Worm (Caenorhabditis elegans) whole organism, L1 larva: ENCODE measurements around the gene suex-2.
A peak's percentile ranks its signal among the peaks of the same experiment; 100 is the strongest.

Source experiments
- Y116A8C.19 ChIP-seq: sonication (generic microtip); optimal IDR thresholded peaks from 2 replicates; lab custom pipeline; 2016; ENCODE audit warnings: missing compliant biosample characterization, missing genetic modification characterization, borderline replicate concordance
- blmp-1 ChIP-seq: fragments of 150-350 bp; optimal IDR thresholded peaks from 2 replicates; lab custom pipeline; 2014; ENCODE audit warnings: missing biosample characterization, missing genetic modification characterization
- ceh-82 ChIP-seq, 3 experiments: fragments of 150-350 bp in 1 of 3; sonication (generic microtip) in 2 of 3; optimal IDR thresholded peaks; 2 replicates each; lab custom pipeline; 2014 to 2017; ENCODE audit warnings: missing biosample characterization in 3 of 3, missing genetic modification characterization in 3 of 3
- dsc-1 ChIP-seq: sonication (generic microtip); optimal IDR thresholded peaks from 2 replicates; lab custom pipeline; 2016; ENCODE audit warnings: mild to moderate bottlenecking, missing genetic modification characterization, missing compliant biosample characterization
- efl-1 ChIP-seq, 4 experiments: fragments of 150-350 bp; optimal IDR thresholded peaks in 3 of 4; peaks in 1 of 4; 1 replicate in 1 of 4; 2 replicates in 3 of 4; lab custom pipeline; 2014; ENCODE audit warnings: missing biosample characterization in 2 of 4, missing genetic modification characterization in 2 of 4, missing genetic modification reagents in 2 of 4
- efl-3 ChIP-seq: fragments of 200-800 bp; sonication (Bioruptor generic); optimal IDR thresholded peaks from 2 replicates; lab custom pipeline; 2018; ENCODE audit warnings: mild to moderate bottlenecking, missing genetic modification characterization, missing compliant biosample characterization
- egl-13 ChIP-seq: sonication (generic microtip); optimal IDR thresholded peaks from 2 replicates; lab custom pipeline; 2016; ENCODE audit warnings: missing genotype, missing genetic modification reagents, missing genetic modification characterization, missing compliant biosample characterization
- fkh-10 ChIP-seq: sonication (generic microtip); optimal IDR thresholded peaks from 2 replicates; lab custom pipeline; 2017; ENCODE audit warnings: missing biosample characterization, missing genetic modification reagents, missing genetic modification characterization
- fkh-4 ChIP-seq: sonication (generic microtip); optimal IDR thresholded peaks from 2 replicates; lab custom pipeline; 2016; ENCODE audit warnings: missing compliant biosample characterization, missing genetic modification characterization, borderline replicate concordance
- fkh-8 ChIP-seq: sonication (generic microtip); optimal IDR thresholded peaks from 2 replicates; lab custom pipeline; 2016; ENCODE audit warnings: mild to moderate bottlenecking, missing genetic modification characterization, missing compliant biosample characterization
- fos-1 ChIP-seq: fragments of 150-350 bp; optimal IDR thresholded peaks from 2 replicates; lab custom pipeline; 2014; ENCODE audit warnings: missing biosample characterization, missing genetic modification characterization
- grh-1 ChIP-seq: fragments of 200-800 bp; sonication (Bioruptor generic); IDR thresholded peaks from 2 replicates; pipeline ENCODE4 v1.3.6; 2022; ENCODE audit warnings: missing genetic modification reagents, missing genetic modification characterization, missing compliant biosample characterization
- hpl-2 ChIP-seq: fragments of 150-350 bp; optimal IDR thresholded peaks from 2 replicates; lab custom pipeline; 2014; ENCODE audit warnings: missing biosample characterization, missing genetic modification reagents, missing genetic modification characterization
- jun-1 ChIP-seq: fragments of 150-350 bp; optimal IDR thresholded peaks from 2 replicates; lab custom pipeline; 2014; ENCODE audit warnings: missing biosample characterization, missing genetic modification reagents, missing genetic modification characterization
- lin-13 ChIP-seq: fragments of 150-350 bp; optimal IDR thresholded peaks from 2 replicates; lab custom pipeline; 2014; ENCODE audit warnings: missing biosample characterization, missing genetic modification reagents, missing genetic modification characterization
- lin-14 ChIP-seq: fragments of 200-800 bp; sonication (Bioruptor generic); optimal IDR thresholded peaks from 2 replicates; lab custom pipeline; 2018; ENCODE audit warnings: mild to moderate bottlenecking, missing genetic modification characterization, moderate library complexity, missing compliant biosample characterization
- lir-3 ChIP-seq: sonication (generic microtip); optimal IDR thresholded peaks from 2 replicates; lab custom pipeline; 2016; ENCODE audit warnings: mild to moderate bottlenecking, missing genetic modification characterization, moderate library complexity, missing compliant biosample characterization; ENCODE audit not compliant: poor library complexity
- lsy-2 ChIP-seq, 2 experiments: fragments of 150-350 bp; optimal IDR thresholded peaks; 2 replicates each; lab custom pipeline; 2014; ENCODE audit warnings: missing biosample characterization in 2 of 2, missing genetic modification characterization in 2 of 2
- nhr-19 ChIP-seq: fragments of 200-800 bp; sonication (Bioruptor generic); conservative IDR thresholded peaks from 2 replicates; pipeline ENCODE4 v1.3.6; 2022; ENCODE audit warnings: missing genetic modification characterization, missing compliant biosample characterization
- nhr-20 ChIP-seq: sonication (generic microtip); optimal IDR thresholded peaks from 2 replicates; lab custom pipeline; 2016; ENCODE audit warnings: mild to moderate bottlenecking, missing genetic modification characterization, missing compliant biosample characterization
- nhr-47 ChIP-seq: sonication (generic microtip); optimal IDR thresholded peaks from 2 replicates; lab custom pipeline; 2016; ENCODE audit warnings: mild to moderate bottlenecking, missing genetic modification characterization, moderate library complexity, missing compliant biosample characterization
- nhr-71 ChIP-seq: sonication (generic microtip); optimal IDR thresholded peaks from 2 replicates; lab custom pipeline; 2016; ENCODE audit warnings: mild to moderate bottlenecking, missing genetic modification characterization, moderate library complexity, missing compliant biosample characterization
- nhr-77 ChIP-seq: fragments of 150-350 bp; optimal IDR thresholded peaks from 2 replicates; lab custom pipeline; 2014; ENCODE audit warnings: missing biosample characterization, missing genetic modification characterization
- nhr-85 ChIP-seq: sonication (generic microtip); peaks from one replicate; lab custom pipeline; 2016; ENCODE audit warnings: missing genetic modification characterization, inconsistent platforms, missing compliant biosample characterization
- nhr-90 ChIP-seq: sonication (generic microtip); optimal IDR thresholded peaks from 2 replicates; lab custom pipeline; 2016; ENCODE audit warnings: mild to moderate bottlenecking, missing genetic modification characterization, missing compliant biosample characterization; ENCODE audit not compliant: poor library complexity
- pax-3 ChIP-seq: fragments of 200-800 bp; sonication (Bioruptor generic); optimal IDR thresholded peaks from 2 replicates; lab custom pipeline; 2018; ENCODE audit warnings: mild to moderate bottlenecking, missing genetic modification characterization, moderate library complexity, missing compliant biosample characterization
- pqm-1 ChIP-seq: sonication (generic microtip); optimal IDR thresholded peaks from 3 replicates; lab custom pipeline; 2017; ENCODE audit warnings: missing biosample characterization, missing genetic modification characterization
- rnt-1 ChIP-seq: sonication (generic microtip); optimal IDR thresholded peaks from 2 replicates; lab custom pipeline; 2016; ENCODE audit warnings: mild to moderate bottlenecking, missing genetic modification characterization, moderate library complexity, missing compliant biosample characterization
- skn-1 ChIP-seq: fragments of 150-350 bp; optimal IDR thresholded peaks from 2 replicates; lab custom pipeline; 2014; ENCODE audit warnings: missing biosample characterization, missing genetic modification characterization
- snu-23 ChIP-seq: sonication (generic microtip); optimal IDR thresholded peaks from 2 replicates; lab custom pipeline; 2016; ENCODE audit warnings: missing genetic modification characterization, missing compliant biosample characterization
- swsn-7 ChIP-seq: sonication (generic microtip); optimal IDR thresholded peaks from 2 replicates; lab custom pipeline; 2016; ENCODE audit warnings: missing genetic modification characterization, missing compliant biosample characterization
- tlp-1 ChIP-seq: fragments of 150-350 bp; optimal IDR thresholded peaks from 2 replicates; lab custom pipeline; 2014; ENCODE audit warnings: missing biosample characterization, missing genetic modification characterization
- unc-30 ChIP-seq: sonication (generic microtip); optimal IDR thresholded peaks from 2 replicates; lab custom pipeline; 2017; ENCODE audit warnings: missing biosample characterization, missing genetic modification characterization
- unc-86 ChIP-seq: sonication (generic microtip); optimal IDR thresholded peaks from 2 replicates; lab custom pipeline; 2016; ENCODE audit warnings: missing genetic modification characterization, missing compliant biosample characterization
- vab-15 ChIP-seq: sonication (generic microtip); optimal IDR thresholded peaks from 2 replicates; lab custom pipeline; 2017; ENCODE audit warnings: missing genotype, mild to moderate bottlenecking, missing genetic modification characterization, missing compliant biosample characterization
- zag-1 ChIP-seq: fragments of 150-350 bp; optimal IDR thresholded peaks from 2 replicates; lab custom pipeline; 2014; ENCODE audit warnings: missing biosample characterization, missing genetic modification characterization

The suex-2 gene

ce11 chrIV:8967990-8968389, at the start of gene suex-2:
TSS of gene suex-2 (plus strand) at chrIV:8968290.
- TF ChIP-seq rnt-1 (tag; lab: Kevin White, UChicago) (no peak), efl-1 (optimal IDR thresholded peaks at IDR 0.05; lab: Kevin White, UChicago) (no peak), efl-1 (GFP tag; optimal IDR thresholded peaks at IDR 0.05 in 1 of 2; lab: Kevin White, UChicago) (peak in 1 of 2 experiments; percentile 63), ceh-82 (tag; optimal IDR thresholded peaks at IDR 0.05; lab: Kevin White, UChicago) (no peak), unc-86 (no peak)

ce11 chrIV:8918790-8919189, 49.3 kb upstream of the suex-2 start, which contains the start of gene rap-1:
TSS of gene rap-1 (minus strand) at chrIV:8918890.
- TF ChIP-seq egl-13 (no peak), efl-1 (optimal IDR thresholded peaks at IDR 0.05; lab: Kevin White, UChicago) (no peak), efl-1 (GFP tag; optimal IDR thresholded peaks at IDR 0.05 in 1 of 2; lab: Kevin White, UChicago) (peak in 1 of 2 experiments; percentile 74)

- TF ChIP-seq tlp-1 (tag; lab: Kevin White, UChicago) (no peak), vab-15 (tag; lab: Kevin White, UChicago) (no peak), rnt-1 (tag; lab: Kevin White, UChicago) (peak; percentile 52), lin-14 (peak; percentile 66), nhr-20 (tag; lab: Kevin White, UChicago) (no peak), lin-13 (no peak), swsn-7 (tag; lab: Kevin White, UChicago) (peak; percentile 2), skn-1 (tag; lab: Kevin White, UChicago) (peak; percentile 22), nhr-90 (no peak), grh-1 (no peak), nhr-47 (tag; lab: Kevin White, UChicago) (peak; percentile 26), lsy-2 (tag; optimal IDR thresholded peaks at IDR 0.05; lab: Kevin White, UChicago) (peak in 1 of 2 experiments; percentile 40), pqm-1 (tag; lab: Kevin White, UChicago) (no peak), ceh-82 (tag; optimal IDR thresholded peaks at IDR 0.05; lab: Kevin White, UChicago) (peak in 1 of 3 experiments; percentile 5), blmp-1 (tag; lab: Kevin White, UChicago) (peak; percentile 79), nhr-19 (GFP tag; lab: Robert Waterston, UW) (0 out of 2 replicates have a peak, but pooled peaks have one; percentile 26), zag-1 (tag; lab: Kevin White, UChicago) (no peak), unc-30 (tag; lab: Kevin White, UChicago) (no peak), Y116A8C.19 (tag; lab: Kevin White, UChicago) (no peak), nhr-71 (tag; lab: Kevin White, UChicago) (peak; percentile 43), snu-23 (GFP tag; lab: Kevin White, UChicago) (peak; percentile 31), efl-1 (optimal IDR thresholded peaks at IDR 0.05; lab: Kevin White, UChicago) (peak; percentile 13), efl-1 (GFP tag; optimal IDR thresholded peaks at IDR 0.05 in 1 of 2; lab: Kevin White, UChicago) (peak in 1 of 2 experiments; percentile 56)
Observed at ce11 chrIV:8920284-8920806, 47.7 kb upstream of the suex-2 start.

ce11 chrIV:8921166-8921565, 46.9 kb upstream of the suex-2 start:
- TF ChIP-seq fkh-10 (GFP tag; lab: Kevin White, UChicago) = no peak
- TF ChIP-seq fkh-4 (tag; lab: Kevin White, UChicago) = peak; percentile 20
- peak; percentile 17 for TF ChIP-seq nhr-71 (tag; lab: Kevin White, UChicago)
- TF ChIP-seq lir-3 = no peak
- TF ChIP-seq hpl-2 (GFP tag; lab: Kevin White, UChicago) = no peak
- no peak for TF ChIP-seq nhr-20 (tag; lab: Kevin White, UChicago)
- peak; percentile 23 for TF ChIP-seq lin-14
- TF ChIP-seq nhr-85 (tag; lab: Kevin White, UChicago) = peak; percentile 61
- peak in 1 of 2 experiments; percentile 17 for TF ChIP-seq lsy-2 (tag; optimal IDR thresholded peaks at IDR 0.05; lab: Kevin White, UChicago)
- peak; percentile 42 for TF ChIP-seq fkh-8 (tag; lab: Kevin White, UChicago)
- TF ChIP-seq jun-1 (tag; lab: Kevin White, UChicago) = no peak
- peak; percentile 9 for TF ChIP-seq fos-1 (tag; lab: Kevin White, UChicago)
- TF ChIP-seq dsc-1 (tag; lab: Kevin White, UChicago) = peak; percentile 99
- TF ChIP-seq nhr-77 (tag; lab: Kevin White, UChicago) = no peak
- TF ChIP-seq pax-3 (tag; lab: Kevin White, UChicago) = peak; percentile 52
- TF ChIP-seq efl-3 (GFP tag; lab: Kevin White, UChicago) = no peak
- peak; percentile 7 for TF ChIP-seq egl-13
- TF ChIP-seq unc-86 = no peak
